Worm (Caenorhabditis elegans): ENCODE measurements around the gene lido-1.

DNA sequence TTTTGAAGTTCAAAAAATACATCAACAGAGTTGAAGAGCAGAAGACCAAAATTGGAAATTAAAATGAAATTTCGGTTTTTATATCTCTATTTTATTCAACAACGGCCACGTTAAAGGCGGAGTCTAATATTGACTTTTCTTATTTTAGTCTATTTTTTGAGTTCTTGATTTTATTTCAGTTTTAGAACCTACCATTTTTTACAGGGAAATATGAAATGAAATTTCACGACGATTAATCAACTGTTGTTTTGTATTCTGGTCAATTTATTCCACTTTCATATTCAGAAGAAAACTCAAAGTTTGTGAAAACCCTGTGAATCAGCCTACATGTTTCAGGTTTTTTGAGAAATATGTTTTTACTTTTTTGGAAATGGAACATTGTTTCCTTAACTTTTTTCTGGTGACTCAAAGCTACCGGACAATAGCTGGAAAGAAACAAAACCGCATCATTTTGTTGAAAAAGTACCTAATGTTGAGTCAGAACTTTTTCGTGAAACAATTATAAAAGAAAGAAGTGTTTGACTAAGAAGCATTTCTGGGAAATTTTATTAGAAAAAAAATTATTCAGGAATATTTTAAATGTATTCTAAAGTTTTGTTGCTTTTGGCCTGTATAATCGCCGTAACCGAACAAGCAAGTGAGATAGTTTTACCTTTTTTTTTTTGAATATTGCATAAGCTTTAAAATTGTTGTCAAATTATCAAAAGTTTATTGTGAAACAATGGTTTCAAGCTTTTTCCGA, 15.6 kb downstream of the lido-1 start, which contains the start of the genes irld-23 and C08A9.10:
- no peak for TF ChIP-seq hnd-1 (tag; optimal IDR thresholded peaks at IDR 0.05)
- TF ChIP-seq hmg-4 (GFP tag; optimal IDR thresholded peaks at IDR 0.05): no peak
- no peak for TF ChIP-seq ama-1 (optimal IDR thresholded peaks at IDR 0.05)
- no peak for TF ChIP-seq aly-1 (tag; optimal IDR thresholded peaks at IDR 0.05)
- no peak for TF ChIP-seq scrt-1 (GFP tag; IDR thresholded peaks at IDR 0.05)
- TF ChIP-seq ceh-13 (GFP tag; optimal IDR thresholded peaks at IDR 0.05): no peak

Data from whole organism, early embryonic.